Worm (Caenorhabditis elegans): ENCODE measurements around the gene nrx-1.

Gene nrx-1

ce11 chrV:10798090-10798489, 26.7 kb upstream of the nrx-1 start, which contains the start of gene srh-184:
Gene srh-184 (minus strand): TSS chrV:10798190.
- no peak for TF ChIP-seq vab-7 (GFP tag; IDR thresholded peaks at IDR 0.05)
- no peak for TF ChIP-seq Y48G9A.11 (GFP tag; IDR thresholded peaks at IDR 0.05)
- no peak for TF ChIP-seq mep-1 (tag; optimal IDR thresholded peaks at IDR 0.05)
- no peak for TF ChIP-seq nhr-77 (tag; optimal IDR thresholded peaks at IDR 0.05)

- TF ChIP-seq nhr-77 (tag; optimal IDR thresholded peaks at IDR 0.05): peak; percentile 64
- no peak for TF ChIP-seq cey-2 (tag; optimal IDR thresholded peaks at IDR 0.05; ENCODE audit: borderline replicate concordance, insufficient read depth)
- peak; percentile 42 for TF ChIP-seq nhr-102 (tag; optimal IDR thresholded peaks at IDR 0.05)
- no peak for TF ChIP-seq duxl-1 (tag; optimal IDR thresholded peaks at IDR 0.05; ENCODE audit: poor library complexity)
- no peak for TF ChIP-seq Y48G9A.11 (GFP tag; IDR thresholded peaks at IDR 0.05)
- TF ChIP-seq set-16 (GFP tag; IDR thresholded peaks at IDR 0.05): no peak
- no peak for TF ChIP-seq mdt-29 (GFP tag; IDR thresholded peaks at IDR 0.05)
- no peak for TF ChIP-seq ceh-32 (tag; optimal IDR thresholded peaks at IDR 0.05; ENCODE audit: poor library complexity)
- no peak for TF ChIP-seq mep-1 (tag; optimal IDR thresholded peaks at IDR 0.05)
- peak; percentile 63; the same call in 1 of the 2 replicates for TF ChIP-seq ceh-20 (GFP tag; IDR thresholded peaks at IDR 0.05)
- TF ChIP-seq hif-1 (tag; optimal IDR thresholded peaks at IDR 0.05): no peak
- TF ChIP-seq Y105C5A.15 (GFP tag; IDR thresholded peaks at IDR 0.05): no peak
- no peak for TF ChIP-seq lin-29 (GFP tag; IDR thresholded peaks at IDR 0.05)
- TF ChIP-seq hlh-11 (tag; optimal IDR thresholded peaks at IDR 0.05): peak; percentile 91
- TF ChIP-seq madf-5 (GFP tag; IDR thresholded peaks at IDR 0.05): no peak
- TF ChIP-seq nhr-10 (tag; optimal IDR thresholded peaks at IDR 0.05): no peak
- no peak for TF ChIP-seq nhr-25 (tag; optimal IDR thresholded peaks at IDR 0.05; ENCODE audit: borderline replicate concordance, insufficient read depth)
- TF ChIP-seq unc-130 (GFP tag; optimal IDR thresholded peaks at IDR 0.05): no peak
- no peak for TF ChIP-seq lim-7 (GFP tag; IDR thresholded peaks at IDR 0.05)
- TF ChIP-seq ceh-44 (GFP tag; IDR thresholded peaks at IDR 0.05): no peak
- no peak for TF ChIP-seq lin-15B (tag; optimal IDR thresholded peaks at IDR 0.05)
- no peak for TF ChIP-seq jun-1 (tag; optimal IDR thresholded peaks at IDR 0.05)
- TF ChIP-seq lir-3 (tag; optimal IDR thresholded peaks at IDR 0.05): no peak
- no peak for TF ChIP-seq snpc-1.2 (GFP tag; IDR thresholded peaks at IDR 0.05)
- no peak for TF ChIP-seq F37D6.2 (tag; optimal IDR thresholded peaks at IDR 0.05)
- peak; percentile 51 to 96 for TF ChIP-seq unc-62 (GFP tag; optimal IDR thresholded peaks at IDR 0.05 in 1 of 2)
- no peak for TF ChIP-seq unc-62 (tag; optimal IDR thresholded peaks at IDR 0.05)
- TF ChIP-seq mxl-2 (GFP tag; conservative IDR thresholded peaks at IDR 0.05): no peak
- peak; percentile 66; the same call in 1 of the 2 replicates for TF ChIP-seq tra-1 (GFP tag; IDR thresholded peaks at IDR 0.05)
- no peak for TF ChIP-seq fos-1 (tag; optimal IDR thresholded peaks at IDR 0.05)
- no peak for TF ChIP-seq D1046.2 (GFP tag; IDR thresholded peaks at IDR 0.05)
- TF ChIP-seq F49E8.2 (tag; optimal IDR thresholded peaks at IDR 0.05; ENCODE audit: borderline replicate concordance): no peak
- TF ChIP-seq gei-8 (GFP tag; optimal IDR thresholded peaks at IDR 0.05): no peak
- no peak for TF ChIP-seq daf-19 (GFP tag; conservative IDR thresholded peaks at IDR 0.05)
- no peak for TF ChIP-seq ama-1 (optimal IDR thresholded peaks at IDR 0.05)
- TF ChIP-seq nhr-237 (tag; optimal IDR thresholded peaks at IDR 0.05): no peak
- no peak for TF ChIP-seq hmg-1.1 (GFP tag; IDR thresholded peaks at IDR 0.05)
- TF ChIP-seq madf-9 (GFP tag; conservative IDR thresholded peaks at IDR 0.05): no peak
- TF ChIP-seq nhr-6 (tag; optimal IDR thresholded peaks at IDR 0.05): no peak
- TF ChIP-seq spr-3 (GFP tag; optimal IDR thresholded peaks at IDR 0.05): no peak
- no peak for TF ChIP-seq nhr-76 (tag; optimal IDR thresholded peaks at IDR 0.05)
- TF ChIP-seq Y5F2A.4 (GFP tag; optimal IDR thresholded peaks at IDR 0.05): no peak
- TF ChIP-seq egl-43 (GFP tag; IDR thresholded peaks at IDR 0.05): no peak
- no peak for TF ChIP-seq attf-4 (tag; optimal IDR thresholded peaks at IDR 0.05)
- TF ChIP-seq daf-16 (GFP tag; optimal IDR thresholded peaks at IDR 0.05): no peak
- TF ChIP-seq daf-16 (tag; optimal IDR thresholded peaks at IDR 0.05): peak; percentile 89
- TF ChIP-seq T20F7.1 (GFP tag; optimal IDR thresholded peaks at IDR 0.05): no peak
- peak in 1 of 2 experiments; percentile 39 for TF ChIP-seq mdl-1 (tag; optimal IDR thresholded peaks at IDR 0.05)
Observed at ce11 chrV:10801154-10801553, 23.7 kb upstream of the nrx-1 start, which contains the start of gene D1054.18. Gene D1054.18 (minus strand): TSS chrV:10801198.

Measured in whole organism, L4 larva.